Fruit fly (Drosophila melanogaster) whole organism, embryonic: ENCODE data around the gene Aef1.

ENCODE experiments used
- Ada2b ChIP-seq: fragments of 200-800 bp; sonication (Bioruptor generic); IDR thresholded peaks from 2 replicates; pipeline ENCODE4 v1.3.6; 2022; ENCODE audit warnings: missing biosample characterization, missing genetic modification characterization
- CG10462 ChIP-seq: fragments of 200-800 bp; sonication (Bioruptor generic); optimal IDR thresholded peaks from 2 replicates; lab custom pipeline; 2016; ENCODE audit warnings: missing biosample characterization, missing genetic modification characterization
- CG12219 ChIP-seq: fragments of 200-800 bp; sonication (Bioruptor generic); optimal IDR thresholded peaks from 3 replicates; lab custom pipeline; 2018; ENCODE audit warnings: missing biosample characterization, mild to moderate bottlenecking, missing genetic modification characterization
- CG12769 ChIP-seq: fragments of 200-800 bp; sonication (Bioruptor generic); optimal IDR thresholded peaks from 2 replicates; lab custom pipeline; 2019; ENCODE audit warnings: missing biosample characterization, mild to moderate bottlenecking, missing genetic modification characterization, moderate library complexity
- CG12942 ChIP-seq: fragments of 200-800 bp; sonication (Bioruptor generic); optimal IDR thresholded peaks from 3 replicates; lab custom pipeline; 2016; ENCODE audit warnings: missing biosample characterization, missing genetic modification characterization
- CG13287 ChIP-seq: fragments of 200-800 bp; sonication (Bioruptor generic); IDR thresholded peaks from 2 replicates; pipeline ENCODE4 v1.3.6; 2022; ENCODE audit warnings: missing biosample characterization, missing genetic modification characterization; ENCODE audit not compliant: partially characterized antibody
- CG16813 ChIP-seq: fragments of 200-800 bp; sonication (Bioruptor generic); IDR thresholded peaks from 3 replicates; pipeline ENCODE4 v1.3.6; 2022; ENCODE audit warnings: missing biosample characterization, missing genetic modification characterization; ENCODE audit not compliant: partially characterized antibody
- CG16863 ChIP-seq: fragments of 200-800 bp; sonication (Bioruptor generic); optimal IDR thresholded peaks from 3 replicates; lab custom pipeline; 2016; ENCODE audit warnings: missing biosample characterization, missing genetic modification characterization
- CG5245 ChIP-seq: fragments of 200-800 bp; sonication (Bioruptor generic); optimal IDR thresholded peaks from 3 replicates; lab custom pipeline; 2016; ENCODE audit warnings: missing biosample characterization, missing genetic modification characterization
- CG7372 ChIP-seq: fragments of 200-800 bp; sonication (Bioruptor generic); IDR thresholded peaks from 2 replicates; pipeline ENCODE4 v1.3.6; 2022; ENCODE audit warnings: missing biosample characterization, missing genetic modification characterization
- CG7786 ChIP-seq: fragments of 200-800 bp; sonication (Bioruptor generic); optimal IDR thresholded peaks from 2 replicates; lab custom pipeline; 2016; ENCODE audit warnings: missing biosample characterization, missing genetic modification characterization
- CG8281 ChIP-seq: fragments of 200-800 bp; sonication (Bioruptor generic); optimal IDR thresholded peaks from 2 replicates; lab custom pipeline; 2018; ENCODE audit warnings: missing biosample characterization, mild to moderate bottlenecking, missing genetic modification characterization, moderate library complexity
- CTCF ChIP-seq: fragments of 200-800 bp; sonication (Bioruptor generic); optimal IDR thresholded peaks from 2 replicates; lab custom pipeline; 2017; ENCODE audit warnings: missing biosample characterization, mild to moderate bottlenecking, missing genetic modification characterization, moderate library complexity
- CkIIα-i1 ChIP-seq: fragments of 200-800 bp; sonication (Bioruptor generic); IDR thresholded peaks from 2 replicates; pipeline ENCODE4 v1.3.6; 2022; ENCODE audit warnings: missing biosample characterization, missing genetic modification characterization
- D19B ChIP-seq: fragments of 200-800 bp; sonication (Bioruptor generic); optimal IDR thresholded peaks from 2 replicates; lab custom pipeline; 2017; ENCODE audit warnings: missing biosample characterization, mild to moderate bottlenecking, missing genetic modification characterization
- GATAe ChIP-seq: fragments of 200-800 bp; sonication (Bioruptor generic); conservative IDR thresholded peaks from 2 replicates; pipeline ENCODE4 v1.3.6; 2022; ENCODE audit warnings: missing biosample characterization, missing genetic modification characterization
- HLH4C ChIP-seq: fragments of 200-800 bp; sonication (Bioruptor generic); IDR thresholded peaks from 3 replicates; pipeline ENCODE4 v1.3.6; 2022; ENCODE audit warnings: missing biosample characterization, missing genetic modification characterization; ENCODE audit not compliant: partially characterized antibody
- HmgD ChIP-seq: fragments of 200-800 bp; sonication (Bioruptor generic); optimal IDR thresholded peaks from 3 replicates; lab custom pipeline; 2016; ENCODE audit warnings: missing biosample characterization, missing genetic modification characterization
- Kr ChIP-seq: fragments of 200-800 bp; sonication (Bioruptor generic); optimal IDR thresholded peaks from 2 replicates; lab custom pipeline; 2017; ENCODE audit warnings: missing biosample characterization, mild to moderate bottlenecking, missing genetic modification characterization
- Mad ChIP-seq: fragments of 200-800 bp; sonication (Bioruptor generic); optimal IDR thresholded peaks from 2 replicates; lab custom pipeline; 2016; ENCODE audit warnings: missing biosample characterization, missing genetic modification characterization
- Nf-YA ChIP-seq: fragments of 200-800 bp; sonication (Bioruptor generic); IDR thresholded peaks from 2 replicates; pipeline ENCODE4 v1.3.6; 2022; ENCODE audit warnings: missing biosample characterization, missing genetic modification characterization
- Nf-YC ChIP-seq: fragments of 200-800 bp; optimal IDR thresholded peaks from 3 replicates; lab custom pipeline; 2019; ENCODE audit warnings: missing biosample characterization, mild to moderate bottlenecking, missing genetic modification characterization, moderate library complexity
- Rx ChIP-seq: fragments of 200-800 bp; sonication (Bioruptor generic); IDR thresholded peaks from 2 replicates; pipeline ENCODE4 v1.3.6; 2022; ENCODE audit warnings: missing biosample characterization, missing genetic modification characterization
- Side ChIP-seq: fragments of 200-800 bp; sonication (Bioruptor generic); optimal IDR thresholded peaks from 2 replicates; lab custom pipeline; 2016; ENCODE audit warnings: missing biosample characterization, missing genetic modification characterization
- Sry-δ ChIP-seq: fragments of 200-800 bp; sonication (Bioruptor generic); optimal IDR thresholded peaks from 2 replicates; lab custom pipeline; 2016; ENCODE audit warnings: missing biosample characterization, missing genetic modification characterization
- ap ChIP-seq: fragments of 200-800 bp; sonication (Bioruptor generic); IDR thresholded peaks from 2 replicates; pipeline ENCODE4 v1.3.6; 2022; ENCODE audit warnings: missing biosample characterization, missing genetic modification characterization
- corto ChIP-seq: fragments of 200-800 bp; sonication (Bioruptor generic); optimal IDR thresholded peaks from 2 replicates; lab custom pipeline; 2016; ENCODE audit warnings: missing biosample characterization, mild to moderate bottlenecking, missing genetic modification characterization, moderate library complexity
- crol ChIP-seq: fragments of 200-800 bp; sonication (Bioruptor generic); IDR thresholded peaks from 2 replicates; pipeline ENCODE4 v1.3.6; 2022; ENCODE audit warnings: missing biosample characterization, missing genetic modification characterization
- cwo ChIP-seq: fragments of 200-800 bp; sonication (Bioruptor generic); optimal IDR thresholded peaks from 3 replicates; lab custom pipeline; 2017; ENCODE audit warnings: missing biosample characterization, missing genetic modification characterization, mild to moderate bottlenecking, moderate library complexity, missing genetic modification reagents
- da ChIP-seq: fragments of 200-800 bp; sonication (Bioruptor generic); optimal IDR thresholded peaks from 2 replicates; lab custom pipeline; 2016; ENCODE audit warnings: missing biosample characterization, missing genetic modification characterization
- dan ChIP-seq: fragments of 200-800 bp; sonication (Bioruptor generic); IDR thresholded peaks from 2 replicates; pipeline ENCODE4 v1.3.6; 2022; ENCODE audit warnings: missing biosample characterization, missing genetic modification characterization
- dati ChIP-seq: fragments of 200-800 bp; sonication (Bioruptor generic); IDR thresholded peaks from 2 replicates; pipeline ENCODE4 v1.3.6; 2022; ENCODE audit warnings: missing biosample characterization, missing genetic modification characterization
- dmrt99B ChIP-seq: fragments of 200-800 bp; sonication (Bioruptor generic); optimal IDR thresholded peaks from 2 replicates; lab custom pipeline; 2018; ENCODE audit warnings: missing biosample characterization, mild to moderate bottlenecking, missing genetic modification characterization, moderate library complexity
- exex ChIP-seq: fragments of 200-800 bp; sonication (Bioruptor generic); optimal IDR thresholded peaks from 4 replicates; lab custom pipeline; 2018; ENCODE audit warnings: missing biosample characterization, mild to moderate bottlenecking, missing genetic modification characterization, moderate library complexity
- gce ChIP-seq: fragments of 200-800 bp; sonication (Bioruptor generic); IDR thresholded peaks from 3 replicates; pipeline ENCODE4 v1.3.6; 2022; ENCODE audit warnings: missing biosample characterization, missing genetic modification characterization
- gcm ChIP-seq: fragments of 200-800 bp; sonication (Bioruptor generic); optimal IDR thresholded peaks from 2 replicates; lab custom pipeline; 2019; ENCODE audit warnings: missing biosample characterization, mild to moderate bottlenecking, missing genetic modification characterization, moderate library complexity
- grau ChIP-seq: fragments of 200-800 bp; optimal IDR thresholded peaks from 3 replicates; lab custom pipeline; 2019; ENCODE audit warnings: missing biosample characterization, mild to moderate bottlenecking, missing genetic modification characterization, moderate library complexity
- ind ChIP-seq: fragments of 200-800 bp; sonication (Bioruptor generic); optimal IDR thresholded peaks from 3 replicates; lab custom pipeline; 2016; ENCODE audit warnings: missing biosample characterization, missing genetic modification characterization
- lmd ChIP-seq: fragments of 200-800 bp; sonication (Bioruptor generic); IDR thresholded peaks from 2 replicates; pipeline ENCODE4 v1.3.6; 2022; ENCODE audit warnings: missing biosample characterization, missing genetic modification characterization
- mirr ChIP-seq: fragments of 200-800 bp; sonication (Bioruptor generic); optimal IDR thresholded peaks from 3 replicates; lab custom pipeline; 2018; ENCODE audit warnings: missing biosample characterization, mild to moderate bottlenecking, missing genetic modification characterization
- onecut ChIP-seq: fragments of 200-800 bp; sonication (Bioruptor generic); IDR thresholded peaks from 2 replicates; pipeline ENCODE4 v1.3.6; 2022; ENCODE audit warnings: missing biosample characterization, missing genetic modification characterization
- pnt ChIP-seq: fragments of 200-800 bp; sonication (Bioruptor generic); optimal IDR thresholded peaks from 3 replicates; lab custom pipeline; 2016; ENCODE audit warnings: missing biosample characterization, missing genetic modification characterization
- sd ChIP-seq: fragments of 200-800 bp; sonication (Bioruptor generic); optimal IDR thresholded peaks from 3 replicates; lab custom pipeline; 2018; ENCODE audit warnings: missing biosample characterization, mild to moderate bottlenecking, missing genetic modification characterization, moderate library complexity
- sens ChIP-seq: fragments of 200-800 bp; sonication (Bioruptor generic); peaks from one replicate; lab custom pipeline; 2016; ENCODE audit warnings: missing biosample characterization, missing genetic modification characterization
- so ChIP-seq: fragments of 200-800 bp; sonication (Bioruptor generic); IDR thresholded peaks from 3 replicates; pipeline ENCODE4 v1.3.6; 2022; ENCODE audit warnings: missing biosample characterization, missing genetic modification characterization
- sob ChIP-seq: fragments of 200-800 bp; sonication (Bioruptor generic); IDR thresholded peaks from 2 replicates; pipeline ENCODE4 v1.3.6; 2022; ENCODE audit warnings: missing biosample characterization, missing genetic modification characterization
- stwl ChIP-seq: fragments of 200-800 bp; sonication (Bioruptor generic); optimal IDR thresholded peaks from 3 replicates; lab custom pipeline; 2018; ENCODE audit warnings: missing biosample characterization, mild to moderate bottlenecking, missing genetic modification characterization, moderate library complexity
- sug ChIP-seq: fragments of 200-800 bp; optimal IDR thresholded peaks from 2 replicates; lab custom pipeline; 2019; ENCODE audit warnings: missing biosample characterization, mild to moderate bottlenecking, missing genetic modification characterization, moderate library complexity
- tll ChIP-seq, 2 experiments: fragments of 200-800 bp in 1 of 2; fragments of >200 bp in 1 of 2; sonication (Bioruptor generic) in 1 of 2; optimal IDR thresholded peaks; 2 replicates each; lab custom pipeline; 2017 to 2019; ENCODE audit warnings: missing biosample characterization in 2 of 2, missing genetic modification characterization in 2 of 2, mild to moderate bottlenecking in 1 of 2, moderate library complexity in 1 of 2
- toy ChIP-seq: fragments of 200-800 bp; sonication (Bioruptor generic); IDR thresholded peaks from 2 replicates; pipeline ENCODE4 v1.3.6; 2022; ENCODE audit warnings: missing biosample characterization, missing genetic modification characterization
- ttk ChIP-seq: fragments of 200-800 bp; sonication (Bioruptor generic); IDR thresholded peaks from 2 replicates; pipeline ENCODE4 v2.1.2; 2022; ENCODE audit warnings: missing biosample characterization, missing genetic modification characterization

Gene Aef1

dm6 chr3L:21389758-21390157 lies 43.5 kb upstream of the Aef1 start:
- TF ChIP-seq ap (GFP tag; lab: Robert Waterston, UW): no peak
- peak; percentile 19 for TF ChIP-seq sens
- peak; percentile 30 for TF ChIP-seq corto (GFP tag; lab: Kevin White, UChicago)

dm6 chr3L:21390431-21390830 lies 42.8 kb upstream of the Aef1 start:
- TF ChIP-seq onecut (GFP tag; lab: Robert Waterston, UW) (no peak), CG16863 (GFP tag; lab: Kevin White, UChicago) (no peak), Kr (no peak), GATAe (GFP tag; lab: Robert Waterston, UW) (0 out of 2 replicates have a peak, but pooled peaks have one; percentile 10), CG10462 (no peak), gce (no peak), CG12769 (peak; percentile 19), CG16813 (GFP tag; lab: Robert Waterston, UW) (peak; percentile 30; the same call in 1 of the 3 replicates), cwo (no peak), mirr (GFP tag; lab: Kevin White, UChicago) (peak; percentile 22), Side (no peak), HmgD (GFP tag; lab: Kevin White, UChicago) (no peak), HLH4C (GFP tag; lab: Robert Waterston, UW) (peak; percentile 66), ttk (GFP tag; lab: Robert Waterston, UW) (no peak), dmrt99B (tag; lab: Kevin White, UChicago) (no peak), crol (no peak), stwl (tag; lab: Kevin White, UChicago) (no peak), Nf-YA (GFP tag; lab: Robert Waterston, UW) (no peak), gcm (GFP tag; lab: Kevin White, UChicago) (no peak), Ada2b (GFP tag; lab: Robert Waterston, UW) (no peak), grau (tag; lab: Kevin White, UChicago) (no peak), Mad (no peak), Nf-YC (no peak), sens (peak; percentile 32), Rx (no peak), dati (GFP tag; lab: Robert Waterston, UW) (no peak), CG5245 (GFP tag; lab: Kevin White, UChicago) (no peak), exex (peak; percentile 13), sug (tag; lab: Kevin White, UChicago) (peak; percentile 8), lmd (GFP tag; lab: Robert Waterston, UW) (no peak), da (GFP tag; lab: Kevin White, UChicago) (no peak), CTCF (GFP tag; lab: Kevin White, UChicago) (no peak), CG7372 (GFP tag; lab: Robert Waterston, UW) (no peak), so (GFP tag; lab: Robert Waterston, UW) (no peak), CG8281 (no peak), CG7786 (GFP tag; lab: Kevin White, UChicago) (no peak), dan (GFP tag; lab: Robert Waterston, UW) (no peak), sd (tag; lab: Kevin White, UChicago) (peak; percentile 30), D19B (GFP tag; lab: Kevin White, UChicago) (peak; percentile 68), CG13287 (GFP tag; lab: Robert Waterston, UW) (peak; percentile 12; the same call in 1 of the 2 replicates), CG12942 (GFP tag; lab: Kevin White, UChicago) (no peak), ind (no peak), toy (GFP tag; lab: Robert Waterston, UW) (no peak), sob (GFP tag; lab: Robert Waterston, UW) (no peak), Sry-δ (GFP tag; lab: Kevin White, UChicago) (no peak), tll (GFP tag; optimal IDR thresholded peaks at IDR 0.05; lab: Kevin White, UChicago) (no peak), CkIIα-i1 (no peak), CG12219 (GFP tag; lab: Kevin White, UChicago) (no peak), pnt (GFP tag; lab: Kevin White, UChicago) (no peak)
